Worm (Caenorhabditis elegans): Measurements from ENCODE around the gene B0034.7.

B0034.7 gene

DNA sequence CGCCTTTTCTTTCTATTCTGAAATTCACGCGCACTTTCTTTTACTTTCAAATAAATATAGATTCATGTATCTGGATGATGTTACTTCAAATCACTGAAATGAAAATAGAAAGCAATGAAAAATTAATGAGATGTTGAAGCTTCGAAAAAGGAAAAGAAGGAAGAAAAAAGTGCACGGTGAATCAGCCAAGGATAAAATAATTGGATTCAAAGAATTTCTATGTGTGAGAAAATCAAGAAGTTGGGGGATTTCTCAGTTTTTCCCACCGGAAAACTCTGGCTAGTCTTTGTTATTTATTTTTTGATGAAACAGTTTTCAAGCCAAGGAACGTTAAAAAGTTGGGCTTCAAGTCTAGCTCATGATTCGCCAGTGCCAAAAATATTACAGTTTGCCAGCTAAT, 9.7 kb upstream of the B0034.7 start:
- no peak for TF ChIP-seq nhr-6 (tag; optimal IDR thresholded peaks at IDR 0.05)

DNA sequence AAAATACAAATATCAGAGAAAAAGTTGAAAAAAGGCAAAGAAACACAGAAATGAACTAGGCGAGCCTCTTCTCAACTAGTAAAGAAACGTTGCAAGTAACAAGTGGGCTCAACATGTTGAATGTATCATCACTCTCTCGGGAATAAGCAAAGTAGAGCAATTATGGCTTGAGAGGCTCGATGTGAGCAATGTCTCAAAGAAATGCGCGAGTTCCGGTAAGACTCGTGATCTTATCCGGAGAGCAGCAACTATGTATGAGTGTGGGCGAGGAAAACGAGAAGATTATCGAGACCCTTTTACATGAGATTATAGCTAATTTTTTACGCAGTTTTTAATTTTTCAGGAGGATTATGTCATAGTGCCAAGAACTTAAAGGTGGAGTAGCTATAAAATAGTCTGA, 9.2 kb upstream of the B0034.7 start:
- no peak for TF ChIP-seq sma-3 (GFP tag; optimal IDR thresholded peaks at IDR 0.05)
- TF ChIP-seq mdl-1 (tag; optimal IDR thresholded peaks at IDR 0.05), result no peak
- no peak for TF ChIP-seq nhr-21 (tag; optimal IDR thresholded peaks at IDR 0.05)
- no peak for TF ChIP-seq ceh-82 (tag; optimal IDR thresholded peaks at IDR 0.05)
- TF ChIP-seq ama-1 (optimal IDR thresholded peaks at IDR 0.05), result no peak
- TF ChIP-seq nhr-129 (tag; optimal IDR thresholded peaks at IDR 0.05), result peak; percentile 13
- TF ChIP-seq dmd-4 (tag; optimal IDR thresholded peaks at IDR 0.05), result no peak
- TF ChIP-seq mab-5 (tag; optimal IDR thresholded peaks at IDR 0.05), result peak; percentile 28
- TF ChIP-seq ztf-11 (tag; optimal IDR thresholded peaks at IDR 0.05), result no peak
- TF ChIP-seq sma-9 (GFP tag; optimal IDR thresholded peaks at IDR 0.05), result peak; percentile 32
- TF ChIP-seq sma-9 (tag; optimal IDR thresholded peaks at IDR 0.05), result no peak
- TF ChIP-seq nhr-12 (tag; optimal IDR thresholded peaks at IDR 0.05), result no peak
- peak in 1 of 2 experiments; percentile 39 for TF ChIP-seq lsy-2 (tag; optimal IDR thresholded peaks at IDR 0.05)

DNA sequence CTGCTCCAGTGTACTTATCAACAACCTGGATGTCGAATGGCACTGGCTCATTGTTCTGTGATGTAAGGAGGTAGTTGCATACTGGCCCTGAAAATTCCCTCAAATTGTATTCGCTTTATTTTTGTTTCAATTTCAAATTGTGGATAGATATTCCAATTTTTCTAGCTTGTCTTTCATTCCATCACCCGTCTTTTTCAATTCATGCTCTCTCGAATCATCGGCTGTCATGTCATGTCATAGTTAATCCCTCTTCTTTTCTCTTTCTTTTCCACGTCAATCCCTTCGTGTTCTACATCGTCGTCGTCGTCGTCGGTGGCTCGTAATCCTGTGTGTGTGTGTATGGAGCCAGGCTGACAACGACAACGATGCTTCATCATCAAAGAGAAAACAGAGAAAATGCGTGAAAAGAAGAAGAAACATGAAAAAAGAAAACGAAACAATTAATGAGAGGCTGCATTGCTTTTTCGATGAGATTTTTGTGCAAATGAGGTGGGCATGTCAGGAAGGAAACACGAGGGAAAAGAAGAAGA, 5.7 kb upstream of the B0034.7 start:
- no peak for TF ChIP-seq lin-11 (tag; optimal IDR thresholded peaks at IDR 0.05)
- peak; percentile 21 for TF ChIP-seq C34F6.9 (tag; optimal IDR thresholded peaks at IDR 0.05)
- peak in 1 of 2 experiments; percentile 2 for TF ChIP-seq lsy-2 (tag; optimal IDR thresholded peaks at IDR 0.05)
- peak; percentile 0 for TF ChIP-seq crh-2 (tag; optimal IDR thresholded peaks at IDR 0.05)
- TF ChIP-seq unc-55 (GFP tag; optimal IDR thresholded peaks at IDR 0.05), result peak; percentile 77
- TF ChIP-seq nhr-129 (tag; optimal IDR thresholded peaks at IDR 0.05), result peak; percentile 26
- no peak for TF ChIP-seq nhr-25 (tag; optimal IDR thresholded peaks at IDR 0.05)

DNA sequence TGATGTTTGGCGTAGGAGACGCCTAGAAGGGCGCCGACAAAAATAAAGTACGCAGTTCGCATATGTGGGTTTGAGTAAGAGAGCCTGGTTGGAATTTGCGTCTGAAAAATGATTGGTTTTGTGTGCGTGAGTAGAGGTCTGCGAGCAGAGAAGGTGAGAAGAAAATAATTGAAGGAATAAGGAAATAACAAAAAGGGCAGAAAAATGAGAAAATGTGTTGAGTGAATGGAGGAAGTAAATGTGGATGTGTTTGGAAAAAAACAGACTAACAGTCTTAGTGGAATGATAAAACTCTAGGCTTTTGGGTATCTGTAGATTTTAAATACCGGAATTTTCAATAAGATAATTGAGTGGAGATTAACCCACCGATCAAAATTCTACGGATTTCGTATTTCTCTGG, 4.8 kb upstream of the B0034.7 start, which contains the start of gene casy-1:
Gene casy-1 (minus strand): TSS at position 101 of the 400 bp plus-strand sequence.
- no peak for TF ChIP-seq elt-3 (tag; optimal IDR thresholded peaks at IDR 0.05)
- TF ChIP-seq nhr-23 (tag; optimal IDR thresholded peaks at IDR 0.05), result no peak
- no peak for TF ChIP-seq elt-1 (tag; optimal IDR thresholded peaks at IDR 0.05)
- TF ChIP-seq blmp-1 (tag; optimal IDR thresholded peaks at IDR 0.05; ENCODE audit: insufficient read depth), result no peak
- no peak for TF ChIP-seq nhr-237 (tag; optimal IDR thresholded peaks at IDR 0.05)
- no peak for TF ChIP-seq unc-55 (GFP tag; optimal IDR thresholded peaks at IDR 0.05)
- TF ChIP-seq egl-27 (tag; optimal IDR thresholded peaks at IDR 0.05), result no peak
- no peak for TF ChIP-seq C34F6.9 (tag; optimal IDR thresholded peaks at IDR 0.05)
- TF ChIP-seq F13H6.1 (tag; optimal IDR thresholded peaks at IDR 0.05), result no peak
- TF ChIP-seq lin-11 (tag; optimal IDR thresholded peaks at IDR 0.05), result no peak
- TF ChIP-seq nhr-129 (tag; optimal IDR thresholded peaks at IDR 0.05), result no peak
- no peak for TF ChIP-seq gmeb-1 (tag; optimal IDR thresholded peaks at IDR 0.05)
- no peak for TF ChIP-seq nhr-12 (tag; optimal IDR thresholded peaks at IDR 0.05)
- TF ChIP-seq peb-1 (tag; optimal IDR thresholded peaks at IDR 0.05), result no peak
- no peak for TF ChIP-seq ZK546.5 (tag; optimal IDR thresholded peaks at IDR 0.05)
- no peak for TF ChIP-seq dmd-4 (tag; optimal IDR thresholded peaks at IDR 0.05)
- no peak for TF ChIP-seq sem-4 (tag; optimal IDR thresholded peaks at IDR 0.05)
- no peak for TF ChIP-seq crh-2 (tag; optimal IDR thresholded peaks at IDR 0.05)
- TF ChIP-seq unc-62 (GFP tag; optimal IDR thresholded peaks at IDR 0.05), result no peak

DNA sequence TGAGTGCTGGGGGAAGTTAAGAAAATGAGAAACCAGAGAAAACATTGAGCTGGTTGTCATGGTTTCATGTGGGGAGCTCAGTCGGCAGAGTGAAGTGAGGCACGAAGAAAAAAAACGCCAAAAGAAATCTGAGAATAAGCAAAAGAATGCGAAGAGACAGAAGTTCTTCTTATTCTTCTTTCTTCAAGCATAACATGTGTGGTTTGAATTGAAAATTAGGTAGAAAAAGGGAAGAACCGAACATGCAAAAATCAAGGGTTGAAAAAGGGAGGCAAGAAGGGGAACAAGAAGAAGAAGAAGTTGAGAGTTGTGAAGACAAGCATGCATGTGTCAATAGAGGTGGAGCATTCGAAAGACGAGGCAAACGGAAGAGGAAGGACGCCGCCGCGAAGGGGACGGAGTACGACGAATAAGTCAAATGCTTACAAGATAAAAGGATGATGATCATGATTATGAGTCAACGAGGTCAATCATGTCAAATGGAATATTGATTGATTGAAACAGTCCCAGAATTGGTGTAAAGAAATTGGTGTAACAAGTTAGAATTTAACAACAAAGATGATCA, 3.5 kb upstream of the B0034.7 start:
- TF ChIP-seq C34F6.9 (tag; optimal IDR thresholded peaks at IDR 0.05) (peak; percentile 13), nhr-6 (tag; optimal IDR thresholded peaks at IDR 0.05) (no peak), ztf-1 (GFP tag; conservative IDR thresholded peaks at IDR 0.05) (no peak), lin-11 (tag; optimal IDR thresholded peaks at IDR 0.05) (no peak)

DNA sequence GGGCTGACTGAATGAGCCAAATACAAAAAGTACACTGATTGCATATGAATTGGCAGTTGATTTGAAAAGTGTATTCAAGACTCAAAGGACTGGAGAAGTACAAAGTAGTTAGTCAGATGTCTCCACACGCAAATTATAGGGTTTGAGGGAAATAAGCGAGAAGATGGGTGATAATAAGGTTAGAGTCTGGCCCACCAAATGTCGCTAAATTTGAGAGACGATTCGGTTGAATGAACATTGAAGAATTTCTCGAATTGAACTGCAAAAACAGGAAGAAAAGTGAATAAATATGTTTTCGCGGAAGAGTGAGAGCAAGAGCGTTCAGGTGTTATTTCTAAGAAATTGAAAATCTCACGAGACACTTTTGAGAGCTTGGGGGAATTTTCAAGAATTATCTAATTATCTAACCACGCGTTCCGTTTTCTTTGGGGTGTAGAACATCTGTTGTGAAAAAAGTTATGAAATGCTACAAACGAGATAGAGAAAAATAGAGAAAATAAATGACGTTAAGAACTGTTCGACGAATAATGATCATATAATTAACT, 1.8 kb upstream of the B0034.7 start:
- TF ChIP-seq lsy-2 (tag; optimal IDR thresholded peaks at IDR 0.05), result peak in 1 of 2 experiments; percentile 1
- TF ChIP-seq ceh-82 (tag; optimal IDR thresholded peaks at IDR 0.05), result no peak
- TF ChIP-seq nhr-21 (tag; optimal IDR thresholded peaks at IDR 0.05), result peak; percentile 52
